Worm (Caenorhabditis elegans) whole organism, late embryonic: ENCODE measurements around the gene K06H6.2.

Experiments used
- C08G9.2 ChIP-seq: sonication (generic microtip); optimal IDR thresholded peaks from 2 replicates; lab custom pipeline; 2016; ENCODE audit warnings: mild to moderate bottlenecking, missing genetic modification characterization, moderate library complexity, missing compliant biosample characterization
- K02D7.2 ChIP-seq: sonication (generic microtip); optimal IDR thresholded peaks from 2 replicates; lab custom pipeline; 2017; ENCODE audit warnings: mild to moderate bottlenecking, missing genetic modification characterization, missing compliant biosample characterization
- ama-1 ChIP-seq: fragments of 150-350 bp; optimal IDR thresholded peaks from 2 replicates; lab custom pipeline; 2014
- ceh-14 ChIP-seq: sonication (generic microtip); optimal IDR thresholded peaks from 2 replicates; lab custom pipeline; 2016; ENCODE audit warnings: missing genotype, missing genetic modification characterization, missing compliant biosample characterization
- ceh-18 ChIP-seq: sonication (generic microtip); optimal IDR thresholded peaks from 2 replicates; lab custom pipeline; 2016; ENCODE audit warnings: missing genetic modification characterization, missing compliant biosample characterization
- ceh-19 ChIP-seq: fragments of 200-800 bp; sonication (Bioruptor generic); optimal IDR thresholded peaks from 2 replicates; lab custom pipeline; 2018; ENCODE audit warnings: mild to moderate bottlenecking, missing genetic modification characterization, missing compliant biosample characterization
- ceh-2 ChIP-seq: sonication (generic microtip); optimal IDR thresholded peaks from 2 replicates; lab custom pipeline; 2016; ENCODE audit warnings: missing genotype, missing genetic modification characterization, missing compliant biosample characterization
- ceh-24 ChIP-seq: sonication (generic microtip); optimal IDR thresholded peaks from 2 replicates; lab custom pipeline; 2016; ENCODE audit warnings: mild to moderate bottlenecking, missing genetic modification characterization, missing compliant biosample characterization
- ceh-30 ChIP-seq: fragments of 150-350 bp; optimal IDR thresholded peaks from 2 replicates; lab custom pipeline; 2014; ENCODE audit warnings: missing biosample characterization, missing genetic modification characterization
- ceh-45 ChIP-seq: fragments of 200-800 bp; sonication (Bioruptor generic); IDR thresholded peaks from 2 replicates; pipeline ENCODE4 v1.3.6; 2022; ENCODE audit warnings: missing genetic modification reagents, missing genetic modification characterization, missing compliant biosample characterization
- ceh-9 ChIP-seq: sonication (generic microtip); optimal IDR thresholded peaks from 2 replicates; lab custom pipeline; 2016; ENCODE audit warnings: mild to moderate bottlenecking, missing genetic modification characterization, inconsistent platforms, missing compliant biosample characterization
- dmd-4 ChIP-seq: sonication (generic microtip); optimal IDR thresholded peaks from 2 replicates; lab custom pipeline; 2016; ENCODE audit warnings: borderline replicate concordance, missing genetic modification characterization, missing compliant biosample characterization
- dve-1 ChIP-seq: sonication (generic microtip); optimal IDR thresholded peaks from 2 replicates; lab custom pipeline; 2017; ENCODE audit warnings: antibody characterized with exemption, mild to moderate bottlenecking, missing genetic modification characterization, missing compliant biosample characterization
- elt-2 ChIP-seq: sonication (generic microtip); optimal IDR thresholded peaks from 2 replicates; lab custom pipeline; 2016; ENCODE audit warnings: missing genetic modification reagents, missing genetic modification characterization, missing compliant biosample characterization
- ets-4 ChIP-seq: sonication (generic microtip); optimal IDR thresholded peaks from 2 replicates; lab custom pipeline; 2016; ENCODE audit warnings: missing genetic modification characterization, missing compliant biosample characterization
- fax-1 ChIP-seq: sonication (generic microtip); optimal IDR thresholded peaks from 2 replicates; lab custom pipeline; 2016; ENCODE audit warnings: missing genotype, missing genetic modification characterization, missing compliant biosample characterization
- fkh-6 ChIP-seq: sonication (generic microtip); optimal IDR thresholded peaks from 2 replicates; lab custom pipeline; 2016; ENCODE audit warnings: missing genetic modification characterization, missing compliant biosample characterization
- hlh-30 ChIP-seq: sonication (generic microtip); optimal IDR thresholded peaks from 2 replicates; lab custom pipeline; 2017; ENCODE audit warnings: antibody characterized with exemption, missing genetic modification characterization, missing compliant biosample characterization; ENCODE audit not compliant: insufficient read depth
- hlh-6 ChIP-seq: sonication (generic microtip); optimal IDR thresholded peaks from 2 replicates; lab custom pipeline; 2016; ENCODE audit warnings: missing genotype, missing genetic modification characterization, missing compliant biosample characterization
- hlh-8 ChIP-seq: sonication (generic microtip); optimal IDR thresholded peaks from 2 replicates; lab custom pipeline; 2016; ENCODE audit warnings: missing genotype, missing genetic modification characterization, missing compliant biosample characterization
- madf-2 ChIP-seq: sonication (generic microtip); optimal IDR thresholded peaks from 2 replicates; lab custom pipeline; 2017; ENCODE audit warnings: missing genetic modification characterization, missing compliant biosample characterization
- nfya-1 ChIP-seq: sonication (generic microtip); optimal IDR thresholded peaks from 2 replicates; lab custom pipeline; 2017; ENCODE audit warnings: missing genetic modification characterization, mild to moderate bottlenecking, missing compliant biosample characterization, antibody characterized with exemption, moderate library complexity
- nhr-11 ChIP-seq: fragments of 150-350 bp; optimal IDR thresholded peaks from 2 replicates; lab custom pipeline; 2014; ENCODE audit warnings: missing biosample characterization, missing genetic modification characterization
- nhr-232 ChIP-seq: sonication (generic microtip); optimal IDR thresholded peaks from 2 replicates; lab custom pipeline; 2016; ENCODE audit warnings: missing genetic modification characterization, missing compliant biosample characterization
- odd-2 ChIP-seq: sonication (generic microtip); optimal IDR thresholded peaks from 2 replicates; lab custom pipeline; 2017; ENCODE audit warnings: antibody characterized with exemption, mild to moderate bottlenecking, missing genetic modification characterization, missing compliant biosample characterization
- pag-3 ChIP-seq: sonication (generic microtip); optimal IDR thresholded peaks from 2 replicates; lab custom pipeline; 2016; ENCODE audit warnings: missing compliant biosample characterization, missing genetic modification characterization, borderline replicate concordance
- pat-9 ChIP-seq: fragments of 200-800 bp; sonication (Bioruptor generic); optimal IDR thresholded peaks from 2 replicates; lab custom pipeline; 2018; ENCODE audit warnings: mild to moderate bottlenecking, missing genetic modification characterization, moderate library complexity, missing compliant biosample characterization
- pax-1 ChIP-seq: fragments of 150-350 bp; optimal IDR thresholded peaks from 2 replicates; lab custom pipeline; 2014; ENCODE audit warnings: missing biosample characterization, missing genetic modification characterization
- pha-2 ChIP-seq: sonication (generic microtip); optimal IDR thresholded peaks from 2 replicates; lab custom pipeline; 2017; ENCODE audit warnings: mild to moderate bottlenecking, missing genetic modification characterization, missing compliant biosample characterization
- pha-4 ChIP-seq: fragments of 150-350 bp; optimal IDR thresholded peaks from 2 replicates; lab custom pipeline; 2018; ENCODE audit warnings: missing biosample characterization, missing genetic modification reagents, missing genetic modification characterization
- pros-1 ChIP-seq: fragments of 150-350 bp; optimal IDR thresholded peaks from 2 replicates; lab custom pipeline; 2014; ENCODE audit warnings: missing biosample characterization, missing genetic modification reagents, missing genetic modification characterization
- ref-2 ChIP-seq: sonication (generic microtip); optimal IDR thresholded peaks from 2 replicates; lab custom pipeline; 2016; ENCODE audit warnings: missing genetic modification characterization, missing compliant biosample characterization
- sox-4 ChIP-seq: sonication (generic microtip); optimal IDR thresholded peaks from 2 replicates; lab custom pipeline; 2017; ENCODE audit warnings: mild to moderate bottlenecking, missing genetic modification characterization, inconsistent platforms, missing compliant biosample characterization
- syd-9 ChIP-seq: sonication (generic microtip); optimal IDR thresholded peaks from 2 replicates; lab custom pipeline; 2016; ENCODE audit warnings: mild to moderate bottlenecking, missing genetic modification characterization, moderate library complexity, missing compliant biosample characterization
- ttx-3 ChIP-seq: sonication (generic microtip); optimal IDR thresholded peaks from 2 replicates; lab custom pipeline; 2016; ENCODE audit warnings: missing genetic modification reagents, missing genetic modification characterization, missing compliant biosample characterization
- unc-3 ChIP-seq, 2 experiments: fragments of 200-800 bp in 1 of 2; sonication (Bioruptor generic) in 1 of 2; sonication (generic microtip) in 1 of 2; conservative IDR thresholded peaks in 1 of 2; optimal IDR thresholded peaks in 1 of 2; 2 replicates each; pipeline versions ENCODE4 v1.3.6 to Lab custom; 2016 to 2022; ENCODE audit warnings: missing compliant biosample characterization in 2 of 2, missing genetic modification characterization in 2 of 2, missing genetic modification reagents in 1 of 2
- unc-42 ChIP-seq: sonication (generic microtip); optimal IDR thresholded peaks from 2 replicates; lab custom pipeline; 2016; ENCODE audit warnings: missing genotype, missing genetic modification characterization, missing compliant biosample characterization
- unc-55 ChIP-seq: sonication (generic microtip); optimal IDR thresholded peaks from 2 replicates; lab custom pipeline; 2017; ENCODE audit warnings: missing biosample characterization, missing genetic modification reagents, missing genetic modification characterization
- unc-86 ChIP-seq: sonication (generic microtip); optimal IDR thresholded peaks from 2 replicates; lab custom pipeline; 2016; ENCODE audit warnings: missing genetic modification characterization, missing compliant biosample characterization
- zip-5 ChIP-seq: sonication (generic microtip); optimal IDR thresholded peaks from 2 replicates; lab custom pipeline; 2016; ENCODE audit warnings: missing genetic modification characterization, missing compliant biosample characterization
- ztf-16 ChIP-seq: sonication (generic microtip); optimal IDR thresholded peaks from 2 replicates; lab custom pipeline; 2017; ENCODE audit warnings: missing genetic modification characterization, missing compliant biosample characterization

K06H6.2 gene

ce11 chrV:547980-548379 lies 37.6 kb upstream of the K06H6.2 start, which contains the start of gene C14C6.6:
TSS of gene C14C6.6 (minus strand) at chrV:548080.
- TF ChIP-seq ceh-2 (tag; lab: Kevin White, UChicago) = no peak
- TF ChIP-seq K02D7.2 (tag; lab: Kevin White, UChicago) = no peak
- no peak for TF ChIP-seq elt-2 (tag; lab: Kevin White, UChicago)
- no peak for TF ChIP-seq pha-2 (tag; lab: Kevin White, UChicago)
- TF ChIP-seq ceh-18 (tag; lab: Kevin White, UChicago) = no peak
- TF ChIP-seq ceh-9 (tag; lab: Kevin White, UChicago) = no peak
- TF ChIP-seq hlh-8 = no peak
- TF ChIP-seq ama-1 (lab: Kevin White, UChicago) = no peak
- no peak for TF ChIP-seq fax-1
- TF ChIP-seq sox-4 = no peak
- TF ChIP-seq ets-4 (tag; lab: Kevin White, UChicago) = no peak
- no peak for TF ChIP-seq nfya-1
- TF ChIP-seq unc-3 (GFP tag; conservative IDR thresholded peaks at IDR 0.05; lab: Robert Waterston, UW) = no peak
- no peak for TF ChIP-seq unc-3 (tag; optimal IDR thresholded peaks at IDR 0.05; lab: Kevin White, UChicago)
- no peak for TF ChIP-seq pros-1 (tag; lab: Kevin White, UChicago)
- no peak for TF ChIP-seq pax-1 (tag; lab: Kevin White, UChicago)
- TF ChIP-seq ref-2 (tag; lab: Kevin White, UChicago) = no peak

ce11 chrV:552406-552805 lies 33.2 kb upstream of the K06H6.2 start:
- no peak for TF ChIP-seq ceh-24 (tag; lab: Kevin White, UChicago)
- no peak for TF ChIP-seq ceh-9 (tag; lab: Kevin White, UChicago)
- no peak for TF ChIP-seq hlh-30 (tag; lab: Kevin White, UChicago)
- TF ChIP-seq ceh-45 (GFP tag; lab: Robert Waterston, UW) = no peak
- TF ChIP-seq fkh-6 = no peak
- TF ChIP-seq ztf-16 = no peak
- no peak for TF ChIP-seq C08G9.2 (tag; lab: Kevin White, UChicago)
- no peak for TF ChIP-seq zip-5 (tag; lab: Kevin White, UChicago)
- no peak for TF ChIP-seq odd-2 (tag; lab: Kevin White, UChicago)
- TF ChIP-seq nhr-11 (tag; lab: Kevin White, UChicago) = no peak
- TF ChIP-seq pax-1 (tag; lab: Kevin White, UChicago) = no peak
- no peak for TF ChIP-seq syd-9 (tag; lab: Kevin White, UChicago)

- TF ChIP-seq madf-2 (tag; lab: Kevin White, UChicago) = no peak
- no peak for TF ChIP-seq fax-1
- TF ChIP-seq dve-1 = no peak
- no peak for TF ChIP-seq zip-5 (tag; lab: Kevin White, UChicago)
- no peak for TF ChIP-seq pag-3 (tag; lab: Kevin White, UChicago)
- TF ChIP-seq elt-2 (tag; lab: Kevin White, UChicago) = no peak
- no peak for TF ChIP-seq hlh-6 (tag; lab: Kevin White, UChicago)
- no peak for TF ChIP-seq unc-55 (GFP tag; lab: Kevin White, UChicago)
- TF ChIP-seq ttx-3 (tag; lab: Kevin White, UChicago) = no peak
- no peak for TF ChIP-seq ceh-2 (tag; lab: Kevin White, UChicago)
- TF ChIP-seq ceh-14 (tag; lab: Kevin White, UChicago) = no peak
Observed at ce11 chrV:553067-553466, 32.5 kb upstream of the K06H6.2 start, which contains the start of gene C14C6.8. TSS of gene C14C6.8 (minus strand) at chrV:553167.

ce11 chrV:556055-556454 lies 29.5 kb upstream of the K06H6.2 start, which contains the start of gene srx-8:
TSS of gene srx-8 (minus strand) at chrV:556155.
- TF ChIP-seq ceh-19 (GFP tag; lab: Kevin White, UChicago) = no peak
- no peak for TF ChIP-seq hlh-30 (tag; lab: Kevin White, UChicago)
- TF ChIP-seq pax-1 (tag; lab: Kevin White, UChicago) = no peak
- no peak for TF ChIP-seq unc-42
- TF ChIP-seq dmd-4 (tag; lab: Kevin White, UChicago) = no peak
- TF ChIP-seq K02D7.2 (tag; lab: Kevin White, UChicago) = no peak
- no peak for TF ChIP-seq syd-9 (tag; lab: Kevin White, UChicago)
- no peak for TF ChIP-seq odd-2 (tag; lab: Kevin White, UChicago)
- TF ChIP-seq sox-4 = no peak
- TF ChIP-seq fkh-6 = no peak
- TF ChIP-seq nhr-232 (tag; lab: Kevin White, UChicago) = no peak
- TF ChIP-seq pha-4 = no peak
- no peak for TF ChIP-seq fax-1
- no peak for TF ChIP-seq unc-86 (tag; lab: Kevin White, UChicago)
- TF ChIP-seq ceh-30 = no peak
- no peak for TF ChIP-seq pat-9 (tag; lab: Kevin White, UChicago)
